Fruit fly (Drosophila melanogaster): Measurements from ENCODE around the gene TwdlZ.

TwdlZ gene

DNA sequence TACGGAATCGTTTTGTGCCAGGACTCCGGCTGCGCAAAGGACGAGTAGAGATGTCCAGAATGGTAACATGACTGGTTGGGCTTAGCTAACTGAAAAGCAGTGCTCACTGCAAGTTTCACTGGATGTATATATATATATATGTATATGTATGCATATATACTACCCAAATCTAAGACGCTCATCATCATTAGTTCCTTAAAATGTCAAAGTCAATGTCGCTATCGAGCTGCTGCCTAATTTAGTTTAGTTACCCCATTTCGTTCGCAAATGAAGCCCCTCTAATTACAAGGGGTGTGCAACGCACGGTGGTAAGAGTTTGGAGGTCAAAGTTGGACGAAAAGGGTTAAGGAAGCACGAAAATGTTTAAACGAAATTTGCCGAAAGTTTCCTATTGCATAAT lies 37.9 kb upstream of the TwdlZ start, which contains the start of gene CG9676 (continued):
- TF ChIP-seq CG43689 (GFP tag; IDR thresholded peaks at IDR 0.05) (no peak), danr (GFP tag; IDR thresholded peaks at IDR 0.05) (no peak)

DNA sequence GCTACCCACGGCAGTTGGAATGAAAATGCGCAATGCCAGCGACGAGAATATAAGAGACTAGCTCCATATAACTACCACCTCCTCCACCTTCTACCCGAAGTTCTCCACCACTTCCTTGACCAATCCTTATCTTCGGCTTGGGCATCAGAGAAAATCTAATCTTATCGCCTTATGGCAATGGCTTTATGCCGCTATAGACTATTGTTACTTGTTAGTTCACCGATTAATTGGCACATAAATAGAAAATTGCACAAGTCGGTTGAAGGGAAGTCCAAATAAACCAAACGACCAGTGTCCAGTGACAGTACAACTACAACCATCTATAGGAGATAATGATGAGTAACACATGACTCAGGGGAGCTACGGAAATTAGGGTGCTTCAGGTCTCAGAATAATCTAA lies 36.0 kb upstream of the TwdlZ start, which contains the start of gene sphe:
Gene sphe, minus strand, starts transcription at position 32 of the 400 bp plus-strand sequence.
- TF ChIP-seq D19A (tag; optimal IDR thresholded peaks at IDR 0.05) = no peak
- no peak for TF ChIP-seq CG6654 (GFP tag; optimal IDR thresholded peaks at IDR 0.05)
- peak; percentile 9 for TF ChIP-seq sug (tag; optimal IDR thresholded peaks at IDR 0.05)
- TF ChIP-seq GATAe (GFP tag; conservative IDR thresholded peaks at IDR 0.05) = peak; percentile 46
- no peak for TF ChIP-seq Hr51 (GFP tag; optimal IDR thresholded peaks at IDR 0.05)
- peak; percentile 35 for TF ChIP-seq grn (GFP tag; optimal IDR thresholded peaks at IDR 0.05)
- no peak for TF ChIP-seq Dfd (GFP tag; optimal IDR thresholded peaks at IDR 0.05)
- no peak for TF ChIP-seq CG5953 (GFP tag; IDR thresholded peaks at IDR 0.05)
- TF ChIP-seq ems (GFP tag; optimal IDR thresholded peaks at IDR 0.05) = no peak
- peak; percentile 61 for TF ChIP-seq exex (tag; optimal IDR thresholded peaks at IDR 0.05)

DNA sequence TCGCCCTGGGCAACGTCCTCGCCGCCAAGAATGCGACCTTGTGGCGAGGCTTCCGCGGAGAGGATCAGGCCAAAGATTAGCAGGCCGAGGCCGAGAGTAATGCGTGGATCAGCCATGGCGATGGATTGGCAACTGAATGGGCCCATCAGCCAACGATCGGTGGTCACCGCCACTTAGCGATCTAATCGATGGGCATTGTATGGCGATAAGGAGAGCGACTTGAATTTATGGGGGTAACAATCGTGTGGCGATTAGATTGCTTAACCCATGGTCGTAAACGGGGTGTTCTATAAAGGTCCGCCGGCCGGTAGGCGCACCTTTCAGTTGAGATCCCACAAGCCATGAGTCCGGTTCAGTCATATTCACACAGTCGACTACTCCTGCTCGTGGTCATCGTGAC lies 34.2 kb upstream of the TwdlZ start, which contains the start of the genes CG9673 and CG4653:
Gene CG9673, minus strand, starts transcription at position 138 of the 400 bp plus-strand sequence.
Gene CG4653, plus strand, starts transcription at position 335 of the 400 bp plus-strand sequence.
- TF ChIP-seq mirr (GFP tag; optimal IDR thresholded peaks at IDR 0.05) = peak; percentile 5
- TF ChIP-seq zfh1 (GFP tag; IDR thresholded peaks at IDR 0.05) = no peak
- peak; percentile 50 for TF ChIP-seq grn (GFP tag; optimal IDR thresholded peaks at IDR 0.05)
- no peak for TF ChIP-seq dysf (GFP tag; IDR thresholded peaks at IDR 0.05)
- TF ChIP-seq sug (tag; optimal IDR thresholded peaks at IDR 0.05) = peak; percentile 51
- TF ChIP-seq br (optimal IDR thresholded peaks at IDR 0.05) = no peak
- peak; percentile 12 for TF ChIP-seq CG10543 (GFP tag; optimal IDR thresholded peaks at IDR 0.05)
- peak; percentile 64 for TF ChIP-seq GATAe (GFP tag; conservative IDR thresholded peaks at IDR 0.05)
- TF ChIP-seq chinmo (GFP tag; IDR thresholded peaks at IDR 0.05; ENCODE audit: partially characterized antibody) = no peak
- peak; percentile 6 for TF ChIP-seq Med (GFP tag)
- TF ChIP-seq Neu2 (GFP tag; optimal IDR thresholded peaks at IDR 0.05; ENCODE audit: borderline replicate concordance) = no peak
- no peak for TF ChIP-seq CG8388 (GFP tag; optimal IDR thresholded peaks at IDR 0.05)
- no peak for TF ChIP-seq Dll (GFP tag; IDR thresholded peaks at IDR 0.05; ENCODE audit: partially characterized antibody)
- TF ChIP-seq CG18599 (GFP tag; optimal IDR thresholded peaks at IDR 0.05) = no peak
- TF ChIP-seq kay (GFP tag; optimal IDR thresholded peaks at IDR 0.05) = no peak
- TF ChIP-seq CG31388 (GFP tag; optimal IDR thresholded peaks at IDR 0.05) = no peak
- peak; percentile 68 for TF ChIP-seq exex (tag; optimal IDR thresholded peaks at IDR 0.05)
- no peak for TF ChIP-seq emc (GFP tag; optimal IDR thresholded peaks at IDR 0.05)
- no peak for TF ChIP-seq tap (tag; optimal IDR thresholded peaks at IDR 0.05)
- peak; percentile 62 for TF ChIP-seq cwo (GFP tag; optimal IDR thresholded peaks at IDR 0.05)
- peak; percentile 4 for TF ChIP-seq CG6813 (GFP tag; optimal IDR thresholded peaks at IDR 0.05)
- TF ChIP-seq CG4328 (GFP tag; optimal IDR thresholded peaks at IDR 0.05) = no peak
- TF ChIP-seq stwl (tag; optimal IDR thresholded peaks at IDR 0.05) = no peak

DNA sequence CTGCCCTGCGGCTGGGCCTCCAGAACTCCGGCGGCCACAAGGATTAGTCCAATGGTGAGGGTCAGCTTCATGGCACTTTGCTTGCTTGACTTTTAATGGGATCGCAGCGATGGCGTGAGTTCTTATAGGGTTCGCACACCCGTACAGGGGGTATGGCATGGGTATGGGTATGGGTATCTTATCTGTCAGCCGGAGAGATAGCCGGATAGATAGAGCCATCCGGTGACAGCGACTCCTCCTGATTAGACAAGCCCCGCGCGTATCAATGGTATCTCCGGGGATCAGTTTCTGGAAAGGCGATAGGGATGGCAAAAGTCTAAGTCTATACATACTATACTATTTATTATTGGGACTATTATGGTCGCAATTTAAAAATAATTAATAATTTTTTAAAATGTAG lies 31.2 kb upstream of the TwdlZ start, which contains the start of gene CG9672:
Gene CG9672, minus strand, starts transcription at position 101 of the 400 bp plus-strand sequence.
- TF ChIP-seq CG30403 (GFP tag; optimal IDR thresholded peaks at IDR 0.05) (no peak), grau (tag; optimal IDR thresholded peaks at IDR 0.05) (no peak), grn (GFP tag; optimal IDR thresholded peaks at IDR 0.05) (peak; percentile 57), GATAe (GFP tag; conservative IDR thresholded peaks at IDR 0.05) (peak; percentile 39; the same call in 1 of the 2 replicates), dysf (GFP tag; IDR thresholded peaks at IDR 0.05) (no peak), sug (tag; optimal IDR thresholded peaks at IDR 0.05) (peak; percentile 80), CG9437 (GFP tag; optimal IDR thresholded peaks at IDR 0.05) (no peak)

Measured in whole organism, embryonic.